Worm (Caenorhabditis elegans): ENCODE results near the gene Y110A2AL.2.

Y110A2AL.2 gene

ce11 chrII:2888957-2889630, 21.3 kb downstream of the Y110A2AL.2 start, which contains the start of gene pinn-1 (continued):
- TF ChIP-seq mxl-3 (GFP tag; optimal IDR thresholded peaks at IDR 0.05) (peak; percentile 72), ceh-20 (GFP tag; IDR thresholded peaks at IDR 0.05) (peak; percentile 91), tra-1 (GFP tag; IDR thresholded peaks at IDR 0.05) (peak; percentile 82), nhr-41 (GFP tag; IDR thresholded peaks at IDR 0.05) (no peak), dmd-6 (GFP tag; IDR thresholded peaks at IDR 0.05) (peak; percentile 85), unc-39 (tag; optimal IDR thresholded peaks at IDR 0.05) (no peak), nhr-77 (tag; optimal IDR thresholded peaks at IDR 0.05) (peak; percentile 53), nhr-48 (tag; optimal IDR thresholded peaks at IDR 0.05) (no peak), nhr-76 (tag; optimal IDR thresholded peaks at IDR 0.05) (no peak), snpc-1.2 (GFP tag; IDR thresholded peaks at IDR 0.05) (peak; percentile 75; the same call in 1 of the 2 replicates), fkh-10 (GFP tag; optimal IDR thresholded peaks at IDR 0.05) (peak; percentile 65), hmg-1.1 (GFP tag; IDR thresholded peaks at IDR 0.05) (peak; percentile 79), lin-29 (GFP tag; IDR thresholded peaks at IDR 0.05) (no peak), ceh-44 (GFP tag; IDR thresholded peaks at IDR 0.05) (peak; percentile 87), rbr-2 (tag; optimal IDR thresholded peaks at IDR 0.05) (peak; percentile 81), dpl-1 (GFP tag; optimal IDR thresholded peaks at IDR 0.05) (peak; percentile 76), ceh-32 (tag; optimal IDR thresholded peaks at IDR 0.05; ENCODE audit: poor library complexity) (no peak), lin-39 (tag; optimal IDR thresholded peaks at IDR 0.05) (no peak), Y48G9A.11 (GFP tag; IDR thresholded peaks at IDR 0.05) (peak; percentile 90), cey-2 (tag; optimal IDR thresholded peaks at IDR 0.05; ENCODE audit: borderline replicate concordance, insufficient read depth) (no peak), nhr-102 (tag; optimal IDR thresholded peaks at IDR 0.05) (peak; percentile 75), F44E2.7 (GFP tag; IDR thresholded peaks at IDR 0.05) (no peak), jun-1 (tag; optimal IDR thresholded peaks at IDR 0.05) (peak; percentile 68), spr-1 (tag; optimal IDR thresholded peaks at IDR 0.05) (peak; percentile 64), dmd-8 (GFP tag; IDR thresholded peaks at IDR 0.05) (no peak), saeg-2 (GFP tag; IDR thresholded peaks at IDR 0.05) (0 out of 2 replicates have a peak, but pooled peaks have one; percentile 28)

- TF ChIP-seq nhr-28 (tag; optimal IDR thresholded peaks at IDR 0.05) (no peak), madf-9 (GFP tag; conservative IDR thresholded peaks at IDR 0.05) (no peak)
Measured at ce11 chrII:2894295-2894694, 26.5 kb downstream of the Y110A2AL.2 start, which contains the start of gene sqv-2. Gene sqv-2 (minus strand): TSS chrII:2894395.

- TF ChIP-seq pqm-1 (tag; optimal IDR thresholded peaks at IDR 0.05) (no peak), F49E8.2 (tag; optimal IDR thresholded peaks at IDR 0.05; ENCODE audit: borderline replicate concordance) (no peak), daf-8 (GFP tag; IDR thresholded peaks at IDR 0.05) (no peak), ces-1 (GFP tag; optimal IDR thresholded peaks at IDR 0.05) (no peak), dve-1 (tag; optimal IDR thresholded peaks at IDR 0.05; ENCODE audit: insufficient read depth) (no peak), ztf-11 (tag; optimal IDR thresholded peaks at IDR 0.05) (no peak)
Measured at ce11 chrII:2900248-2900647, 32.4 kb downstream of the Y110A2AL.2 start, which contains the start of gene ubc-26. Gene ubc-26 (minus strand): TSS chrII:2900348.

- TF ChIP-seq sdz-12 (GFP tag; optimal IDR thresholded peaks at IDR 0.05) (no peak), ZK337.2 (GFP tag; IDR thresholded peaks at IDR 0.05) (no peak), ceh-44 (GFP tag; IDR thresholded peaks at IDR 0.05) (no peak), lim-7 (GFP tag; IDR thresholded peaks at IDR 0.05) (no peak), ceh-28 (tag; optimal IDR thresholded peaks at IDR 0.05) (peak; percentile 92), zip-11 (GFP tag; IDR thresholded peaks at IDR 0.05) (no peak)
Measured at ce11 chrII:2901158-2901557, 33.4 kb downstream of the Y110A2AL.2 start.

Data from whole organism, L4 larva.